Fruit fly (Drosophila melanogaster) whole organism, embryonic: Measurements from ENCODE around the gene mRpL32.

Experiments
- CG10654 ChIP-seq: fragments of 200-800 bp; sonication (Bioruptor generic); optimal IDR thresholded peaks from 2 replicates; lab custom pipeline; 2016; ENCODE audit warnings: missing biosample characterization, missing genetic modification characterization
- CG10959 ChIP-seq: fragments of 200-800 bp; sonication (Bioruptor generic); IDR thresholded peaks from 2 replicates; pipeline ENCODE4 v1.3.6; 2022; ENCODE audit warnings: missing biosample characterization, missing genetic modification characterization
- CG12942 ChIP-seq: fragments of 200-800 bp; sonication (Bioruptor generic); optimal IDR thresholded peaks from 3 replicates; lab custom pipeline; 2016; ENCODE audit warnings: missing biosample characterization, missing genetic modification characterization
- CG13123 ChIP-seq: fragments of 200-800 bp; sonication (Bioruptor generic); optimal IDR thresholded peaks from 2 replicates; lab custom pipeline; 2016; ENCODE audit warnings: missing biosample characterization, missing genetic modification characterization
- CG13424 ChIP-seq: fragments of 200-800 bp; sonication (Bioruptor generic); optimal IDR thresholded peaks from 2 replicates; lab custom pipeline; 2019; ENCODE audit warnings: missing biosample characterization, mild to moderate bottlenecking, missing genetic modification characterization, moderate library complexity
- CG14014 ChIP-seq: fragments of 200-800 bp; sonication (Bioruptor generic); IDR thresholded peaks from 2 replicates; pipeline ENCODE4 v1.3.6; 2022; ENCODE audit warnings: missing biosample characterization, missing genetic modification characterization
- CG15073 ChIP-seq: fragments of 200-800 bp; sonication (Bioruptor generic); optimal IDR thresholded peaks from 2 replicates; lab custom pipeline; 2016; ENCODE audit warnings: missing biosample characterization, missing genetic modification characterization
- CG15601 ChIP-seq: fragments of 200-800 bp; sonication (Bioruptor generic); optimal IDR thresholded peaks from 3 replicates; lab custom pipeline; 2019; ENCODE audit warnings: missing biosample characterization, mild to moderate bottlenecking, missing genetic modification characterization, moderate library complexity
- CG17912 ChIP-seq: fragments of 200-800 bp; sonication (Bioruptor generic); optimal IDR thresholded peaks from 2 replicates; lab custom pipeline; 2018; ENCODE audit warnings: missing biosample characterization, mild to moderate bottlenecking, missing genetic modification characterization
- CG18262 ChIP-seq: fragments of 200-800 bp; optimal IDR thresholded peaks from 3 replicates; lab custom pipeline; 2019; ENCODE audit warnings: missing biosample characterization, mild to moderate bottlenecking, missing genetic modification characterization, moderate library complexity
- CG1832 ChIP-seq: fragments of 200-800 bp; sonication (Bioruptor generic); optimal IDR thresholded peaks from 2 replicates; lab custom pipeline; 2017; ENCODE audit warnings: missing biosample characterization, mild to moderate bottlenecking, missing genetic modification characterization, inconsistent platforms
- CG18764 ChIP-seq: fragments of 200-800 bp; sonication (Bioruptor generic); optimal IDR thresholded peaks from 3 replicates; lab custom pipeline; 2016; ENCODE audit warnings: missing biosample characterization, missing genetic modification characterization
- CG30020 ChIP-seq: fragments of 200-800 bp; optimal IDR thresholded peaks from 2 replicates; lab custom pipeline; 2019; ENCODE audit warnings: missing biosample characterization, mild to moderate bottlenecking, missing genetic modification characterization, moderate library complexity
- CG34422 ChIP-seq: fragments of 200-800 bp; sonication (Bioruptor generic); IDR thresholded peaks from 3 replicates; pipeline ENCODE4 v1.3.6; 2022; ENCODE audit warnings: missing biosample characterization, missing genetic modification characterization
- CG3847 ChIP-seq: fragments of 200-800 bp; sonication (Bioruptor generic); IDR thresholded peaks from 2 replicates; pipeline ENCODE4 v1.3.6; 2022; ENCODE audit warnings: missing biosample characterization, missing genetic modification characterization
- CG43689 ChIP-seq: fragments of 200-800 bp; sonication (Bioruptor generic); IDR thresholded peaks from 2 replicates; pipeline ENCODE4 v1.3.6; 2022; ENCODE audit warnings: missing biosample characterization, missing genetic modification characterization
- CG4404 ChIP-seq: fragments of 200-800 bp; sonication (Bioruptor generic); IDR thresholded peaks from 2 replicates; pipeline ENCODE4 v1.3.6; 2022; ENCODE audit warnings: missing biosample characterization, missing genetic modification characterization
- CG5953 ChIP-seq: fragments of 200-800 bp; sonication (Bioruptor generic); IDR thresholded peaks from 2 replicates; pipeline ENCODE4 v1.3.6; 2022; ENCODE audit warnings: missing biosample characterization, missing genetic modification characterization
- CG6654 ChIP-seq: fragments of 200-800 bp; sonication (Bioruptor generic); optimal IDR thresholded peaks from 2 replicates; lab custom pipeline; 2017; ENCODE audit warnings: missing biosample characterization, mild to moderate bottlenecking, missing genetic modification characterization
- CG7271 ChIP-seq: fragments of 200-800 bp; sonication (Bioruptor generic); optimal IDR thresholded peaks from 2 replicates; lab custom pipeline; 2018; ENCODE audit warnings: missing biosample characterization, mild to moderate bottlenecking, missing genetic modification characterization, moderate library complexity
- CG8765 ChIP-seq: fragments of 200-800 bp; sonication (Bioruptor generic); IDR thresholded peaks from 2 replicates; pipeline ENCODE4 v1.3.6; 2022; ENCODE audit warnings: missing biosample characterization, missing genetic modification characterization
- Doc2 ChIP-seq: fragments of 200-800 bp; sonication (Bioruptor generic); IDR thresholded peaks from 2 replicates; pipeline ENCODE4 v1.3.6; 2022; ENCODE audit warnings: missing biosample characterization, missing genetic modification characterization
- Dref ChIP-seq: fragments of 200-800 bp; sonication (Bioruptor generic); IDR thresholded peaks from 2 replicates; pipeline ENCODE4 v1.3.6; 2022; ENCODE audit warnings: missing biosample characterization, missing genetic modification characterization
- ERR ChIP-seq: fragments of 200-800 bp; sonication (Bioruptor generic); optimal IDR thresholded peaks from 2 replicates; lab custom pipeline; 2016; ENCODE audit warnings: missing biosample characterization, missing genetic modification characterization
- Eip74EF ChIP-seq, 2 experiments: fragments of 200-800 bp in 1 of 2; fragments of >200 bp in 1 of 2; sonication (Bioruptor generic) in 1 of 2; optimal IDR thresholded peaks; 2 replicates each; lab custom pipeline; 2017 to 2019; ENCODE audit warnings: missing biosample characterization in 2 of 2, missing genetic modification characterization in 2 of 2, mild to moderate bottlenecking in 1 of 2, moderate library complexity in 1 of 2
- Hey ChIP-seq: fragments of 200-800 bp; sonication (Bioruptor generic); optimal IDR thresholded peaks from 3 replicates; lab custom pipeline; 2018; ENCODE audit warnings: missing biosample characterization, mild to moderate bottlenecking, missing genetic modification characterization
- Hr51 ChIP-seq, 2 experiments: fragments of 200-800 bp; sonication (Bioruptor generic); optimal IDR thresholded peaks; 2 replicates in 1 of 2; 3 replicates in 1 of 2; lab custom pipeline; 2016 to 2018; ENCODE audit warnings: missing biosample characterization in 2 of 2, missing genetic modification characterization in 2 of 2, mild to moderate bottlenecking in 1 of 2, moderate library complexity in 1 of 2
- Jarid2 ChIP-seq: fragments of 200-800 bp; sonication (Bioruptor generic); optimal IDR thresholded peaks from 3 replicates; lab custom pipeline; 2017; ENCODE audit warnings: mild to moderate bottlenecking, missing biosample characterization, missing genetic modification reagents, missing genetic modification characterization
- Meics ChIP-seq: fragments of 200-800 bp; sonication (Bioruptor generic); optimal IDR thresholded peaks from 2 replicates; lab custom pipeline; 2017; ENCODE audit warnings: missing biosample characterization, mild to moderate bottlenecking, missing genetic modification characterization
- Rx ChIP-seq: fragments of 200-800 bp; sonication (Bioruptor generic); IDR thresholded peaks from 2 replicates; pipeline ENCODE4 v1.3.6; 2022; ENCODE audit warnings: missing biosample characterization, missing genetic modification characterization
- Taf1 ChIP-seq: fragments of 200-800 bp; sonication (Bioruptor generic); IDR thresholded peaks from 2 replicates; pipeline ENCODE4 v1.3.6; 2022; ENCODE audit warnings: missing biosample characterization, missing genetic modification characterization
- Vsx1 ChIP-seq: fragments of 200-800 bp; sonication (Bioruptor generic); optimal IDR thresholded peaks from 2 replicates; lab custom pipeline; 2017; ENCODE audit warnings: missing biosample characterization, mild to moderate bottlenecking, missing genetic modification characterization, missing genetic modification reagents
- amos ChIP-seq: fragments of 200-800 bp; sonication (Bioruptor generic); IDR thresholded peaks from 2 replicates; pipeline ENCODE4 v1.3.6; 2022; ENCODE audit warnings: missing biosample characterization, missing genetic modification characterization; ENCODE audit not compliant: partially characterized antibody
- chif ChIP-seq, 2 experiments: fragments of 200-800 bp; sonication (Bioruptor generic); optimal IDR thresholded peaks; 3 replicates each; lab custom pipeline; 2016; ENCODE audit warnings: missing biosample characterization in 2 of 2, missing genetic modification characterization in 2 of 2
- chinmo ChIP-seq: fragments of 200-800 bp; sonication (Bioruptor generic); IDR thresholded peaks from 4 replicates; pipeline ENCODE4 v1.3.6; 2022; ENCODE audit warnings: missing biosample characterization, missing genetic modification characterization; ENCODE audit not compliant: partially characterized antibody
- chn ChIP-seq: fragments of 200-800 bp; sonication (Bioruptor generic); optimal IDR thresholded peaks from 2 replicates; lab custom pipeline; 2016; ENCODE audit warnings: missing biosample characterization, missing genetic modification characterization
- cwo ChIP-seq: fragments of 200-800 bp; sonication (Bioruptor generic); optimal IDR thresholded peaks from 3 replicates; lab custom pipeline; 2017; ENCODE audit warnings: missing biosample characterization, missing genetic modification characterization, mild to moderate bottlenecking, moderate library complexity, missing genetic modification reagents
- eve ChIP-seq, 2 experiments: fragments of >200 bp; optimal IDR thresholded peaks; 2 replicates each; lab custom pipeline; 2017; ENCODE audit warnings: missing biosample characterization in 2 of 2, missing genetic modification characterization in 2 of 2
- fru ChIP-seq: fragments of >200 bp; optimal IDR thresholded peaks from 2 replicates; lab custom pipeline; 2017
- gcm ChIP-seq: fragments of 200-800 bp; sonication (Bioruptor generic); optimal IDR thresholded peaks from 2 replicates; lab custom pipeline; 2019; ENCODE audit warnings: missing biosample characterization, mild to moderate bottlenecking, missing genetic modification characterization, moderate library complexity
- hb ChIP-seq: fragments of 200-800 bp; sonication (Bioruptor generic); IDR thresholded peaks from 3 replicates; pipeline ENCODE4 v1.3.6; 2022; ENCODE audit warnings: missing biosample characterization, missing genetic modification characterization; ENCODE audit not compliant: partially characterized antibody
- insv ChIP-seq, 2 experiments: fragments of 200-800 bp; sonication (Bioruptor generic); optimal IDR thresholded peaks; 3 replicates each; lab custom pipeline; 2016 to 2018; ENCODE audit warnings: missing biosample characterization in 2 of 2, missing genetic modification characterization in 2 of 2
- jumu ChIP-seq: fragments of 200-800 bp; sonication (Bioruptor generic); optimal IDR thresholded peaks from 3 replicates; lab custom pipeline; 2016; ENCODE audit warnings: missing biosample characterization, missing genetic modification characterization
- lilli ChIP-seq: fragments of 200-800 bp; sonication (Bioruptor generic); optimal IDR thresholded peaks from 3 replicates; lab custom pipeline; 2016; ENCODE audit warnings: missing biosample characterization, missing genetic modification characterization
- nom ChIP-seq: fragments of 200-800 bp; sonication (Bioruptor generic); optimal IDR thresholded peaks from 2 replicates; lab custom pipeline; 2017; ENCODE audit warnings: missing biosample characterization, missing genetic modification characterization, mild to moderate bottlenecking, moderate library complexity, missing genetic modification reagents
- pan ChIP-seq, 4 experiments: fragments of >200 bp in 3 of 4; fragments of 200-800 bp in 1 of 4; sonication (Bioruptor generic) in 1 of 4; optimal IDR thresholded peaks in 3 of 4; IDR thresholded peaks in 1 of 4; 2 replicates each; pipeline versions ENCODE4 v1.3.6 to Lab custom; 2017 to 2022; ENCODE audit warnings: missing biosample characterization in 2 of 4, missing genetic modification characterization in 2 of 4, mixed read lengths in 1 of 4
- peb ChIP-seq: fragments of 200-800 bp; sonication (Bioruptor generic); IDR thresholded peaks from 2 replicates; pipeline ENCODE4 v1.3.6; 2022; ENCODE audit warnings: missing biosample characterization, missing genetic modification characterization
- pita ChIP-seq: fragments of 200-800 bp; sonication (Bioruptor generic); optimal IDR thresholded peaks from 2 replicates; lab custom pipeline; 2017; ENCODE audit warnings: missing biosample characterization, mild to moderate bottlenecking, missing genetic modification characterization
- shn ChIP-seq: fragments of 200-800 bp; sonication (Bioruptor generic); optimal IDR thresholded peaks from 3 replicates; lab custom pipeline; 2016; ENCODE audit warnings: missing biosample characterization, missing genetic modification characterization
- sug ChIP-seq: fragments of 200-800 bp; optimal IDR thresholded peaks from 2 replicates; lab custom pipeline; 2019; ENCODE audit warnings: missing biosample characterization, mild to moderate bottlenecking, missing genetic modification characterization, moderate library complexity

mRpL32 gene

dm6 chr3R:31221337-31222047, 31.2 kb upstream of the mRpL32 start (continued):
- TF ChIP-seq CG13424 (tag; lab: Kevin White, UChicago) (no peak), chif (GFP tag; optimal IDR thresholded peaks at IDR 0.05; lab: Kevin White, UChicago) (no peak), CG13123 (GFP tag; lab: Kevin White, UChicago) (no peak), CG15073 (GFP tag; lab: Kevin White, UChicago) (no peak), chinmo (no peak), nom (GFP tag; lab: Kevin White, UChicago) (peak; percentile 91), CG12942 (no peak), CG15601 (tag; lab: Kevin White, UChicago) (no peak), sug (peak; percentile 5), CG6654 (GFP tag; lab: Kevin White, UChicago) (no peak), CG30020 (tag; lab: Kevin White, UChicago) (no peak), CG7271 (tag; lab: Kevin White, UChicago) (no peak), CG14014 (GFP tag; lab: Robert Waterston, UW) (no peak), jumu (GFP tag; lab: Kevin White, UChicago) (no peak), CG17912 (GFP tag; lab: Kevin White, UChicago) (no peak), Meics (no peak), Eip74EF (GFP tag; optimal IDR thresholded peaks at IDR 0.05; lab: Kevin White, UChicago) (no peak), hb (GFP tag; lab: Robert Waterston, UW) (no peak), pita (GFP tag; lab: Kevin White, UChicago) (no peak), amos (no peak), gcm (GFP tag; lab: Kevin White, UChicago) (peak; percentile 1), Jarid2 (GFP tag; lab: Kevin White, UChicago) (no peak), CG3847 (GFP tag; lab: Robert Waterston, UW) (no peak), cwo (GFP tag; lab: Kevin White, UChicago) (peak; percentile 73), chn (GFP tag; lab: Kevin White, UChicago) (no peak), CG43689 (no peak), ERR (GFP tag; lab: Kevin White, UChicago) (no peak), CG8765 (GFP tag; lab: Robert Waterston, UW) (no peak), pan (optimal IDR thresholded peaks at IDR 0.05; lab: Kevin White, UChicago) (no peak), pan (GFP tag; optimal IDR thresholded peaks at IDR 0.05 in 1 of 2, IDR thresholded peaks at IDR 0.05 in 1 of 2) (no peak), CG34422 (GFP tag; lab: Robert Waterston, UW) (no peak), CG10959 (GFP tag; lab: Robert Waterston, UW) (no peak), lilli (GFP tag; lab: Kevin White, UChicago) (no peak), eve (GFP tag; optimal IDR thresholded peaks at IDR 0.05; lab: Kevin White, UChicago) (no peak), Hr51 (GFP tag; optimal IDR thresholded peaks at IDR 0.05; lab: Kevin White, UChicago) (no peak), Vsx1 (GFP tag; lab: Kevin White, UChicago) (peak; percentile 14), CG5953 (GFP tag; lab: Robert Waterston, UW) (no peak), Hey (no peak), Doc2 (GFP tag; lab: Robert Waterston, UW) (no peak), insv (GFP tag; optimal IDR thresholded peaks at IDR 0.05; lab: Kevin White, UChicago) (no peak), Taf1 (no peak), peb (GFP tag; lab: Robert Waterston, UW) (no peak), CG1832 (GFP tag; lab: Kevin White, UChicago) (peak; percentile 85), CG10654 (GFP tag; lab: Kevin White, UChicago) (no peak), CG18764 (GFP tag; lab: Kevin White, UChicago) (no peak), CG4404 (no peak), Dref (no peak), Rx (GFP tag; lab: Robert Waterston, UW) (no peak), shn (GFP tag; lab: Kevin White, UChicago) (no peak), CG18262 (no peak), fru (lab: Kevin White, UChicago) (peak; percentile 17)
